Fruit fly (Drosophila melanogaster) whole organism, adult: ENCODE results near the gene CG42869.
A peak's percentile ranks its signal among the peaks of the same experiment; 100 is the strongest.

Experiments used
- CG11617 ChIP-seq: fragments of 200-800 bp; sonication (Bioruptor generic); optimal IDR thresholded peaks from 2 replicates; lab custom pipeline; 2017; ENCODE audit warnings: mild to moderate bottlenecking, missing biosample characterization, missing genetic modification reagents, missing genetic modification characterization
- CG12768 ChIP-seq: fragments of 200-800 bp; sonication (Bioruptor generic); optimal IDR thresholded peaks from 2 replicates; lab custom pipeline; 2017; ENCODE audit warnings: missing biosample characterization, missing genetic modification characterization, mild to moderate bottlenecking, moderate library complexity, missing genetic modification reagents
- CG14711 ChIP-seq: fragments of 200-800 bp; sonication (Bioruptor generic); optimal IDR thresholded peaks from 2 replicates; lab custom pipeline; 2018; ENCODE audit warnings: missing biosample characterization, mild to moderate bottlenecking, missing genetic modification characterization, moderate library complexity
- CG1620 ChIP-seq: fragments of 200-800 bp; sonication (Bioruptor generic); optimal IDR thresholded peaks from 2 replicates; lab custom pipeline; 2016; ENCODE audit warnings: missing biosample characterization, missing genetic modification characterization
- CG33017 ChIP-seq: fragments of 200-800 bp; sonication (Bioruptor generic); optimal IDR thresholded peaks from 2 replicates; lab custom pipeline; 2018; ENCODE audit warnings: missing biosample characterization, mild to moderate bottlenecking, missing genetic modification characterization, moderate library complexity
- CG5204 ChIP-seq: fragments of 200-800 bp; sonication (Bioruptor generic); optimal IDR thresholded peaks from 2 replicates; lab custom pipeline; 2016; ENCODE audit warnings: missing biosample characterization, missing genetic modification characterization
- CG7045 ChIP-seq: fragments of 200-800 bp; sonication (Bioruptor generic); optimal IDR thresholded peaks from 2 replicates; lab custom pipeline; 2017; ENCODE audit warnings: missing biosample characterization, mild to moderate bottlenecking, missing genetic modification characterization
- CG7101 ChIP-seq: fragments of 200-800 bp; sonication (Bioruptor generic); optimal IDR thresholded peaks from 2 replicates; lab custom pipeline; 2018; ENCODE audit warnings: missing biosample characterization, mild to moderate bottlenecking, missing genetic modification characterization, moderate library complexity
- Clk ChIP-seq: fragments of 200-800 bp; sonication (Bioruptor generic); optimal IDR thresholded peaks from 2 replicates; lab custom pipeline; 2017; ENCODE audit warnings: missing biosample characterization, missing genetic modification characterization
- Crg-1 ChIP-seq: fragments of 200-800 bp; sonication (Bioruptor generic); optimal IDR thresholded peaks from 2 replicates; lab custom pipeline; 2016; ENCODE audit warnings: missing biosample characterization, missing genetic modification characterization
- Hr96 ChIP-seq: fragments of 200-800 bp; sonication (Bioruptor generic); optimal IDR thresholded peaks from 2 replicates; lab custom pipeline; 2016; ENCODE audit warnings: missing biosample characterization, missing genetic modification characterization
- Mnt ChIP-seq: fragments of 200-800 bp; sonication (Bioruptor generic); optimal IDR thresholded peaks from 2 replicates; lab custom pipeline; 2016; ENCODE audit warnings: missing biosample characterization, mild to moderate bottlenecking, missing genetic modification characterization
- bab1 ChIP-seq: fragments of 200-800 bp; sonication (Bioruptor generic); optimal IDR thresholded peaks from 3 replicates; lab custom pipeline; 2019; ENCODE audit warnings: missing biosample characterization, mild to moderate bottlenecking, missing genetic modification characterization, moderate library complexity
- cic ChIP-seq: fragments of 200-800 bp; sonication (Bioruptor generic); optimal IDR thresholded peaks from 2 replicates; lab custom pipeline; 2017; ENCODE audit warnings: missing biosample characterization, mild to moderate bottlenecking, missing genetic modification characterization, moderate library complexity
- cnc ChIP-seq, 2 experiments: fragments of >200 bp; optimal IDR thresholded peaks; 2 replicates each; lab custom pipeline; 2017
- kay ChIP-seq: fragments of 200-800 bp; sonication (Bioruptor generic); peaks from one replicate; lab custom pipeline; 2016; ENCODE audit warnings: missing biosample characterization, missing genetic modification characterization, borderline replicate concordance
- ovo ChIP-seq: fragments of 200-800 bp; sonication (Bioruptor generic); optimal IDR thresholded peaks from 2 replicates; lab custom pipeline; 2016; ENCODE audit warnings: missing biosample characterization, missing genetic modification characterization
- pad ChIP-seq: fragments of 200-800 bp; sonication (Bioruptor generic); optimal IDR thresholded peaks from 3 replicates; lab custom pipeline; 2017; ENCODE audit warnings: missing biosample characterization, missing genetic modification characterization, mild to moderate bottlenecking, moderate library complexity, missing genetic modification reagents
- tj ChIP-seq: fragments of 200-800 bp; sonication (Bioruptor generic); optimal IDR thresholded peaks from 3 replicates; lab custom pipeline; 2017; ENCODE audit warnings: missing biosample characterization, mild to moderate bottlenecking, missing genetic modification characterization, moderate library complexity
- toe ChIP-seq: fragments of 200-800 bp; sonication (Bioruptor generic); optimal IDR thresholded peaks from 2 replicates; lab custom pipeline; 2016; ENCODE audit warnings: missing biosample characterization, missing genetic modification characterization

Gene CG42869

dm6 chr3R:21731682-21732081 is 5.0 kb downstream of the CG42869 start:
- TF ChIP-seq CG7101 (tag; lab: Kevin White, UChicago) (no peak), CG11617 (GFP tag; lab: Kevin White, UChicago) (no peak), cic (GFP tag; lab: Kevin White, UChicago) (no peak), kay (no peak), toe (GFP tag; lab: Kevin White, UChicago) (no peak), CG33017 (tag; lab: Kevin White, UChicago) (no peak), CG5204 (GFP tag; lab: Kevin White, UChicago) (no peak), tj (GFP tag; lab: Kevin White, UChicago) (no peak), Clk (GFP tag; lab: Kevin White, UChicago) (no peak), pad (GFP tag; lab: Kevin White, UChicago) (no peak), CG12768 (GFP tag; lab: Kevin White, UChicago) (no peak), Mnt (GFP tag; lab: Kevin White, UChicago) (no peak), CG14711 (tag; lab: Kevin White, UChicago) (no peak)

- TF ChIP-seq cnc (optimal IDR thresholded peaks at IDR 0.05; lab: Kevin White, UChicago): no peak
- TF ChIP-seq CG1620: no peak
- no peak for TF ChIP-seq CG11617 (GFP tag; lab: Kevin White, UChicago)
- TF ChIP-seq Crg-1: no peak
- no peak for TF ChIP-seq CG12768 (GFP tag; lab: Kevin White, UChicago)
- no peak for TF ChIP-seq Hr96
- TF ChIP-seq toe (GFP tag; lab: Kevin White, UChicago): no peak
Observed at dm6 chr3R:21730955-21731354, 5.7 kb downstream of the CG42869 start.

- TF ChIP-seq CG5204 (GFP tag; lab: Kevin White, UChicago): no peak
Observed at dm6 chr3R:21726593-21726992, 10.1 kb downstream of the CG42869 start.

- TF ChIP-seq pad (GFP tag; lab: Kevin White, UChicago) (no peak), Crg-1 (no peak), Clk (GFP tag; lab: Kevin White, UChicago) (no peak), CG11617 (GFP tag; lab: Kevin White, UChicago) (no peak), Mnt (GFP tag; lab: Kevin White, UChicago) (no peak), tj (GFP tag; lab: Kevin White, UChicago) (no peak), Hr96 (no peak), kay (no peak), CG14711 (tag; lab: Kevin White, UChicago) (no peak), CG12768 (GFP tag; lab: Kevin White, UChicago) (no peak), CG1620 (no peak), CG7101 (tag; lab: Kevin White, UChicago) (no peak), CG7045 (GFP tag; lab: Kevin White, UChicago) (no peak), cic (GFP tag; lab: Kevin White, UChicago) (no peak), CG5204 (GFP tag; lab: Kevin White, UChicago) (no peak), toe (GFP tag; lab: Kevin White, UChicago) (no peak), CG33017 (tag; lab: Kevin White, UChicago) (no peak), bab1 (GFP tag; lab: Kevin White, UChicago) (no peak), ovo (GFP tag; lab: Kevin White, UChicago) (no peak), cnc (optimal IDR thresholded peaks at IDR 0.05; lab: Kevin White, UChicago) (no peak)
Observed at dm6 chr3R:21722457-21722856, 14.2 kb downstream of the CG42869 start.

dm6 chr3R:21719934-21720431 is 16.7 kb downstream of the CG42869 start:
- TF ChIP-seq Clk (GFP tag; lab: Kevin White, UChicago) (no peak), tj (GFP tag; lab: Kevin White, UChicago) (no peak), CG14711 (tag; lab: Kevin White, UChicago) (peak; percentile 15), Crg-1 (no peak), CG12768 (GFP tag; lab: Kevin White, UChicago) (no peak), CG33017 (tag; lab: Kevin White, UChicago) (no peak), CG1620 (no peak), cic (GFP tag; lab: Kevin White, UChicago) (no peak), toe (GFP tag; lab: Kevin White, UChicago) (no peak), CG11617 (GFP tag; lab: Kevin White, UChicago) (peak; percentile 3), Mnt (GFP tag; lab: Kevin White, UChicago) (no peak), kay (no peak), Hr96 (no peak), pad (GFP tag; lab: Kevin White, UChicago) (peak; percentile 15), CG5204 (GFP tag; lab: Kevin White, UChicago) (peak; percentile 16), CG7045 (GFP tag; lab: Kevin White, UChicago) (peak; percentile 28), cnc (optimal IDR thresholded peaks at IDR 0.05; lab: Kevin White, UChicago) (no peak), ovo (GFP tag; lab: Kevin White, UChicago) (no peak), bab1 (GFP tag; lab: Kevin White, UChicago) (peak; percentile 30), CG7101 (tag; lab: Kevin White, UChicago) (peak; percentile 45)

dm6 chr3R:21719420-21719933 is 17.2 kb downstream of the CG42869 start, which contains the start of gene CG31176:
Gene CG31176, minus strand, starts transcription at chr3R:21719660.
- no peak for TF ChIP-seq toe (GFP tag; lab: Kevin White, UChicago)
- TF ChIP-seq cnc (optimal IDR thresholded peaks at IDR 0.05; lab: Kevin White, UChicago): no peak
- TF ChIP-seq kay: peak; percentile 66
- no peak for TF ChIP-seq Hr96
- peak; percentile 4 for TF ChIP-seq bab1 (GFP tag; lab: Kevin White, UChicago)
- no peak for TF ChIP-seq Mnt (GFP tag; lab: Kevin White, UChicago)
